Fruit fly (Drosophila melanogaster) whole organism, embryonic: ENCODE measurements around the gene CG15047.

Source experiments
- Asciz ChIP-seq: fragments of 200-800 bp; sonication (Bioruptor generic); optimal IDR thresholded peaks from 2 replicates; lab custom pipeline; 2017; ENCODE audit warnings: missing biosample characterization, mild to moderate bottlenecking, missing genetic modification characterization, missing genetic modification reagents
- CG10147 ChIP-seq: fragments of 200-800 bp; sonication (Bioruptor generic); optimal IDR thresholded peaks from 2 replicates; lab custom pipeline; 2019; ENCODE audit warnings: missing biosample characterization, mild to moderate bottlenecking, missing genetic modification characterization, moderate library complexity
- CG10209 ChIP-seq: fragments of 200-800 bp; sonication (Bioruptor generic); optimal IDR thresholded peaks from 3 replicates; lab custom pipeline; 2017; ENCODE audit warnings: missing biosample characterization, mild to moderate bottlenecking, missing genetic modification characterization, missing genetic modification reagents
- CG10979 ChIP-seq: fragments of 200-800 bp; sonication (Bioruptor generic); optimal IDR thresholded peaks from 2 replicates; lab custom pipeline; 2018; ENCODE audit warnings: missing biosample characterization, mild to moderate bottlenecking, missing genetic modification characterization, moderate library complexity
- CG11093 ChIP-seq: fragments of 200-800 bp; sonication (Bioruptor generic); IDR thresholded peaks from 3 replicates; pipeline ENCODE4 v1.3.6; 2022; ENCODE audit warnings: missing biosample characterization, missing genetic modification characterization
- CG11504 ChIP-seq: fragments of 200-800 bp; sonication (Bioruptor generic); optimal IDR thresholded peaks from 3 replicates; lab custom pipeline; 2019; ENCODE audit warnings: missing biosample characterization, mild to moderate bottlenecking, missing genetic modification characterization, moderate library complexity
- CG12236 ChIP-seq: fragments of 200-800 bp; sonication (Bioruptor generic); optimal IDR thresholded peaks from 2 replicates; lab custom pipeline; 2016; ENCODE audit warnings: missing biosample characterization, missing genetic modification characterization
- CG1233 ChIP-seq: fragments of 200-800 bp; sonication (Bioruptor generic); optimal IDR thresholded peaks from 4 replicates; lab custom pipeline; 2018; ENCODE audit warnings: missing biosample characterization, mild to moderate bottlenecking, missing genetic modification characterization
- CG13123 ChIP-seq: fragments of 200-800 bp; sonication (Bioruptor generic); optimal IDR thresholded peaks from 2 replicates; lab custom pipeline; 2016; ENCODE audit warnings: missing biosample characterization, missing genetic modification characterization
- CG13775 ChIP-seq: fragments of 200-800 bp; sonication (Bioruptor generic); optimal IDR thresholded peaks from 3 replicates; lab custom pipeline; 2017; ENCODE audit warnings: missing biosample characterization, mild to moderate bottlenecking, missing genetic modification characterization
- CG17186 ChIP-seq: fragments of 200-800 bp; sonication (Bioruptor generic); optimal IDR thresholded peaks from 3 replicates; lab custom pipeline; 2017; ENCODE audit warnings: missing biosample characterization, missing genetic modification reagents, missing genetic modification characterization
- CG17359 ChIP-seq: fragments of 200-800 bp; sonication (Bioruptor generic); optimal IDR thresholded peaks from 3 replicates; lab custom pipeline; 2018; ENCODE audit warnings: missing biosample characterization, mild to moderate bottlenecking, missing genetic modification characterization, moderate library complexity
- CG1792 ChIP-seq: fragments of 200-800 bp; sonication (Bioruptor generic); optimal IDR thresholded peaks from 2 replicates; lab custom pipeline; 2016; ENCODE audit warnings: missing biosample characterization, missing genetic modification characterization
- CG2116 ChIP-seq: fragments of 200-800 bp; sonication (Bioruptor generic); optimal IDR thresholded peaks from 3 replicates; lab custom pipeline; 2018; ENCODE audit warnings: missing biosample characterization, mild to moderate bottlenecking, missing genetic modification characterization
- CG2712 ChIP-seq: fragments of 200-800 bp; optimal IDR thresholded peaks from 3 replicates; lab custom pipeline; 2019; ENCODE audit warnings: missing biosample characterization, mild to moderate bottlenecking, missing genetic modification characterization, moderate library complexity
- CG30403 ChIP-seq: fragments of 200-800 bp; sonication (Bioruptor generic); optimal IDR thresholded peaks from 3 replicates; lab custom pipeline; 2016; ENCODE audit warnings: missing biosample characterization, missing genetic modification characterization
- CG30431 ChIP-seq: fragments of 200-800 bp; sonication (Bioruptor generic); optimal IDR thresholded peaks from 2 replicates; lab custom pipeline; 2017; ENCODE audit warnings: missing biosample characterization, missing genetic modification characterization
- CG4282 ChIP-seq: fragments of 200-800 bp; sonication (Bioruptor generic); optimal IDR thresholded peaks from 2 replicates; lab custom pipeline; 2016; ENCODE audit warnings: missing biosample characterization, missing genetic modification characterization
- CG5180 ChIP-seq: fragments of 200-800 bp; sonication (Bioruptor generic); optimal IDR thresholded peaks from 3 replicates; lab custom pipeline; 2017; ENCODE audit warnings: missing biosample characterization, missing genetic modification characterization, mild to moderate bottlenecking, moderate library complexity, missing genetic modification reagents
- CG6254 ChIP-seq: fragments of 200-800 bp; sonication (Bioruptor generic); optimal IDR thresholded peaks from 3 replicates; lab custom pipeline; 2017; ENCODE audit warnings: mild to moderate bottlenecking, missing biosample characterization, missing genetic modification reagents, missing genetic modification characterization
- CG6683 ChIP-seq: fragments of 200-800 bp; sonication (Bioruptor generic); optimal IDR thresholded peaks from 2 replicates; lab custom pipeline; 2017; ENCODE audit warnings: missing biosample characterization, mild to moderate bottlenecking, missing genetic modification characterization, missing genetic modification reagents
- CG7556 ChIP-seq: fragments of 200-800 bp; sonication (Bioruptor generic); optimal IDR thresholded peaks from 2 replicates; lab custom pipeline; 2017; ENCODE audit warnings: missing biosample characterization, mild to moderate bottlenecking, missing genetic modification characterization
- CG8388 ChIP-seq: fragments of 200-800 bp; sonication (Bioruptor generic); optimal IDR thresholded peaks from 2 replicates; lab custom pipeline; 2019; ENCODE audit warnings: missing biosample characterization, mild to moderate bottlenecking, missing genetic modification characterization, moderate library complexity
- CG9817 ChIP-seq: fragments of 200-800 bp; sonication (Bioruptor generic); optimal IDR thresholded peaks from 2 replicates; lab custom pipeline; 2018; ENCODE audit warnings: missing biosample characterization, mild to moderate bottlenecking, missing genetic modification characterization, moderate library complexity
- D ChIP-seq, 2 experiments: fragments of 200-800 bp in 1 of 2; fragments of >200 bp in 1 of 2; sonication (Bioruptor generic) in 1 of 2; optimal IDR thresholded peaks; 2 replicates in 1 of 2; 3 replicates in 1 of 2; lab custom pipeline; 2017; ENCODE audit warnings: mild to moderate bottlenecking in 1 of 2, missing biosample characterization in 1 of 2, missing genetic modification characterization in 1 of 2, missing genetic modification reagents in 1 of 2
- Dip3 ChIP-seq: fragments of 200-800 bp; sonication (Bioruptor generic); optimal IDR thresholded peaks from 3 replicates; lab custom pipeline; 2016; ENCODE audit warnings: missing biosample characterization, missing genetic modification characterization
- E2f1 ChIP-seq: fragments of 200-800 bp; sonication (Bioruptor generic); IDR thresholded peaks from 2 replicates; pipeline ENCODE4 v1.3.6; 2022; ENCODE audit warnings: missing biosample characterization, missing genetic modification characterization
- Hsf ChIP-seq: fragments of 200-800 bp; sonication (Bioruptor generic); optimal IDR thresholded peaks from 3 replicates; lab custom pipeline; 2016; ENCODE audit warnings: missing biosample characterization, missing genetic modification characterization
- Jarid2 ChIP-seq: fragments of 200-800 bp; sonication (Bioruptor generic); optimal IDR thresholded peaks from 3 replicates; lab custom pipeline; 2017; ENCODE audit warnings: mild to moderate bottlenecking, missing biosample characterization, missing genetic modification reagents, missing genetic modification characterization
- NC2α ChIP-seq: fragments of 200-800 bp; sonication (Bioruptor generic); optimal IDR thresholded peaks from 2 replicates; lab custom pipeline; 2016; ENCODE audit warnings: missing biosample characterization, missing genetic modification characterization
- Ravus ChIP-seq: fragments of 200-800 bp; sonication (Bioruptor generic); IDR thresholded peaks from 2 replicates; pipeline ENCODE4 v1.3.6; 2022; ENCODE audit warnings: missing biosample characterization, missing genetic modification characterization
- Xrp1 ChIP-seq: fragments of 200-800 bp; sonication (Bioruptor generic); IDR thresholded peaks from 2 replicates; pipeline ENCODE4 v1.3.6; 2022; ENCODE audit warnings: missing biosample characterization, missing genetic modification characterization
- ab ChIP-seq: fragments of 200-800 bp; sonication (Bioruptor generic); optimal IDR thresholded peaks from 2 replicates; lab custom pipeline; 2016; ENCODE audit warnings: missing biosample characterization, missing genetic modification characterization
- az2 ChIP-seq: fragments of 200-800 bp; sonication (Bioruptor generic); optimal IDR thresholded peaks from 3 replicates; lab custom pipeline; 2016; ENCODE audit warnings: missing biosample characterization, missing genetic modification characterization
- da ChIP-seq: fragments of 200-800 bp; sonication (Bioruptor generic); optimal IDR thresholded peaks from 2 replicates; lab custom pipeline; 2016; ENCODE audit warnings: missing biosample characterization, missing genetic modification characterization
- dan ChIP-seq: fragments of 200-800 bp; sonication (Bioruptor generic); IDR thresholded peaks from 2 replicates; pipeline ENCODE4 v1.3.6; 2022; ENCODE audit warnings: missing biosample characterization, missing genetic modification characterization
- danr ChIP-seq: fragments of 200-800 bp; sonication (Bioruptor generic); IDR thresholded peaks from 2 replicates; pipeline ENCODE4 v1.3.6; 2022; ENCODE audit warnings: missing biosample characterization, missing genetic modification characterization
- gem ChIP-seq: fragments of 200-800 bp; sonication (Bioruptor generic); optimal IDR thresholded peaks from 2 replicates; lab custom pipeline; 2019; ENCODE audit warnings: missing biosample characterization, mild to moderate bottlenecking, missing genetic modification characterization, moderate library complexity
- gro ChIP-seq: fragments of 200-800 bp; sonication (Bioruptor generic); optimal IDR thresholded peaks from 2 replicates; lab custom pipeline; 2016; ENCODE audit warnings: missing biosample characterization, missing genetic modification characterization
- gsb-n ChIP-seq: fragments of 200-800 bp; sonication (Bioruptor generic); optimal IDR thresholded peaks from 3 replicates; lab custom pipeline; 2018; ENCODE audit warnings: missing biosample characterization, mild to moderate bottlenecking, missing genetic modification characterization
- ken ChIP-seq: fragments of 200-800 bp; sonication (Bioruptor generic); IDR thresholded peaks from 3 replicates; pipeline ENCODE4 v1.3.6; 2022; ENCODE audit warnings: missing biosample characterization, missing genetic modification characterization
- lola ChIP-seq, 3 experiments: fragments of >200 bp in 2 of 3; fragments of 200-800 bp in 1 of 3; sonication (Bioruptor generic) in 1 of 3; optimal IDR thresholded peaks; 2 replicates each; lab custom pipeline; 2017 to 2019; ENCODE audit warnings: missing biosample characterization in 3 of 3, missing genetic modification characterization in 3 of 3, mild to moderate bottlenecking in 1 of 3, moderate library complexity in 1 of 3
- nmo ChIP-seq: fragments of 200-800 bp; sonication (Bioruptor generic); optimal IDR thresholded peaks from 2 replicates; lab custom pipeline; 2018; ENCODE audit warnings: missing biosample characterization, mild to moderate bottlenecking, missing genetic modification characterization, moderate library complexity
- oc ChIP-seq: fragments of 200-800 bp; sonication (Bioruptor generic); optimal IDR thresholded peaks from 2 replicates; lab custom pipeline; 2018; ENCODE audit warnings: missing biosample characterization, mild to moderate bottlenecking, missing genetic modification characterization, moderate library complexity
- sqz ChIP-seq: fragments of 200-800 bp; sonication (Bioruptor generic); optimal IDR thresholded peaks from 3 replicates; lab custom pipeline; 2018; ENCODE audit warnings: missing biosample characterization, mild to moderate bottlenecking, missing genetic modification characterization
- stwl ChIP-seq: fragments of 200-800 bp; sonication (Bioruptor generic); optimal IDR thresholded peaks from 3 replicates; lab custom pipeline; 2018; ENCODE audit warnings: missing biosample characterization, mild to moderate bottlenecking, missing genetic modification characterization, moderate library complexity
- vvl ChIP-seq: fragments of 200-800 bp; sonication (Bioruptor generic); IDR thresholded peaks from 2 replicates; pipeline ENCODE4 v1.3.6; 2022; ENCODE audit warnings: missing biosample characterization, missing genetic modification characterization
- zen ChIP-seq: fragments of 200-800 bp; sonication (Bioruptor generic); optimal IDR thresholded peaks from 3 replicates; lab custom pipeline; 2018; ENCODE audit warnings: missing biosample characterization, mild to moderate bottlenecking, missing genetic modification characterization, moderate library complexity

CG15047 gene

DNA sequence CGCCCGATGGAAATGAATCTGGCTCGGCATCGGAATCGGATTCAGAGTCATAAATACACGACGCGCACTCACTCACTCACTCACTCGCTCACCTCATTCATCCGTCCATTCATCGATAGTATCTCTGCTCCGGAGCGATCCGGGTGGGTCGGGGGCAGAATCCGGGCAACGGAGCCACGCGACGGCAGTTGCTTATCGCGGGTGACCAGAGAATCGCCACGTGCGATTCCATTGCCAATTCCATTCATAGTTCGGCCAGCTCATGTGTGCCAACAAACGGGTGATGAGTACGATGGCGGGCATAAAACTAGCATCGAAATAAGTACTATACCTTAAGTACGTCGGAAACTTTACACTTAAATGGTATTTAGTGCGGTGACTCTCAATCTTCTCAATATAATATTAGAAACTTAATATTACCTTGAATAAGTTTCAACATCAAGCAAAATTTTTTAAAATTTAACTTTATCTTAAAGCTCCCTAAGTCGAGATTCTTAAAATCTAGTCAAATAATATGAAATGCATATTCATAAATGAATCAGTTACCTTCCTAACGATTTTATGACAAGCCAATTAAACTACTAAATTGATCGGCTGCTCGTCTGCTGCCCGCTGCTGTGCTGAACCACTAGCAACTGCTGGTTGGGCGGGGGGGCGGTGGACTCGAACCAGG is 3.8 kb upstream of the CG15047 start (continued):
- no peak for TF ChIP-seq stwl (tag; lab: Kevin White, UChicago)
- TF ChIP-seq CG11504 (tag; lab: Kevin White, UChicago), result peak; percentile 73
- TF ChIP-seq CG11093 (GFP tag; lab: Robert Waterston, UW), result 0 out of 3 replicates have a peak, but pooled peaks have one; percentile 34
- peak; percentile 19 for TF ChIP-seq CG6683 (GFP tag; lab: Kevin White, UChicago)
- peak; percentile 59 for TF ChIP-seq CG13775 (GFP tag; lab: Kevin White, UChicago)
- peak; percentile 29 for TF ChIP-seq sqz (GFP tag; lab: Kevin White, UChicago)
- TF ChIP-seq NC2α (GFP tag; lab: Kevin White, UChicago), result no peak
- TF ChIP-seq lola (GFP tag; optimal IDR thresholded peaks at IDR 0.05; lab: Kevin White, UChicago), result peak in 1 of 3 experiments; percentile 74
- no peak for TF ChIP-seq Dip3 (GFP tag; lab: Kevin White, UChicago)
- 0 out of 2 replicates have a peak, but pooled peaks have one; percentile 5 for TF ChIP-seq danr (GFP tag; lab: Robert Waterston, UW)
- TF ChIP-seq Asciz (GFP tag; lab: Kevin White, UChicago), result peak; percentile 55
- peak; percentile 33 for TF ChIP-seq CG10147 (GFP tag; lab: Kevin White, UChicago)
- peak; percentile 79 for TF ChIP-seq CG10979 (tag; lab: Kevin White, UChicago)
- no peak for TF ChIP-seq CG13123 (GFP tag; lab: Kevin White, UChicago)
- peak; percentile 50 for TF ChIP-seq CG6254 (GFP tag; lab: Kevin White, UChicago)
- peak; percentile 23; the same call in 1 of the 2 replicates for TF ChIP-seq vvl (GFP tag; lab: Robert Waterston, UW)
- peak; percentile 48 for TF ChIP-seq CG8388 (GFP tag; lab: Kevin White, UChicago)
- TF ChIP-seq zen, result peak; percentile 46
- TF ChIP-seq CG10209 (GFP tag; lab: Kevin White, UChicago), result peak; percentile 52
- no peak for TF ChIP-seq ken
- peak; percentile 14 for TF ChIP-seq CG2116 (GFP tag; lab: Kevin White, UChicago)
- TF ChIP-seq Ravus (GFP tag; lab: Robert Waterston, UW), result no peak
- TF ChIP-seq CG9817, result no peak
- TF ChIP-seq da, result no peak
- no peak for TF ChIP-seq CG4282
- peak; percentile 59 for TF ChIP-seq nmo (GFP tag; lab: Kevin White, UChicago)
- 0 out of 2 replicates have a peak, but pooled peaks have one; percentile 9 for TF ChIP-seq E2f1
- peak; percentile 6 for TF ChIP-seq gsb-n (tag; lab: Kevin White, UChicago)
- TF ChIP-seq az2, result peak; percentile 1
- peak; percentile 34 for TF ChIP-seq CG17359 (tag; lab: Kevin White, UChicago)
- TF ChIP-seq oc (tag; lab: Kevin White, UChicago), result no peak
- peak; percentile 77 for TF ChIP-seq CG2712 (tag; lab: Kevin White, UChicago)
- no peak for TF ChIP-seq ab (GFP tag; lab: Kevin White, UChicago)
- TF ChIP-seq CG7556 (GFP tag; lab: Kevin White, UChicago), result peak; percentile 57
- no peak for TF ChIP-seq CG1792 (GFP tag; lab: Kevin White, UChicago)
- TF ChIP-seq dan, result no peak
- peak; percentile 40 for TF ChIP-seq Hsf
- peak; percentile 48 for TF ChIP-seq CG30403 (GFP tag; lab: Kevin White, UChicago)
- TF ChIP-seq Xrp1 (GFP tag; lab: Robert Waterston, UW), result peak; percentile 60
- peak; percentile 68 for TF ChIP-seq gem (tag; lab: Kevin White, UChicago)
- peak; percentile 32 for TF ChIP-seq CG30431 (GFP tag; lab: Kevin White, UChicago)
- TF ChIP-seq CG12236, result no peak
- peak; percentile 2 for TF ChIP-seq CG1233 (GFP tag; lab: Kevin White, UChicago)
- no peak for TF ChIP-seq D (optimal IDR thresholded peaks at IDR 0.05; lab: Kevin White, UChicago)
- TF ChIP-seq D (GFP tag; optimal IDR thresholded peaks at IDR 0.05; lab: Kevin White, UChicago), result peak; percentile 64
- peak; percentile 23 for TF ChIP-seq Jarid2 (GFP tag; lab: Kevin White, UChicago)
- no peak for TF ChIP-seq gro (GFP tag; lab: Kevin White, UChicago)
- TF ChIP-seq CG5180 (GFP tag; lab: Kevin White, UChicago), result peak; percentile 17
- TF ChIP-seq CG17186 (GFP tag; lab: Kevin White, UChicago), result no peak
